Fruit fly (Drosophila melanogaster): ENCODE data around the gene Dnali1.

Gene Dnali1

dm6 chr3R:11849378-11850249 is 43.5 kb downstream of the Dnali1 start (continued):
- peak; percentile 92 for TF ChIP-seq Camta (GFP tag; optimal IDR thresholded peaks at IDR 0.05)
- TF ChIP-seq ci (GFP tag; IDR thresholded peaks at IDR 0.05): peak; percentile 97
- peak; percentile 89 for TF ChIP-seq PHDP (tag; optimal IDR thresholded peaks at IDR 0.05)
- no peak for TF ChIP-seq CG9932 (GFP tag; IDR thresholded peaks at IDR 0.05)
- no peak; the same call in none of the 2 replicates for TF ChIP-seq aop (GFP tag; IDR thresholded peaks at IDR 0.05)
- peak in 1 of 2 experiments; percentile 97 for TF ChIP-seq Hr78 (GFP tag; optimal IDR thresholded peaks at IDR 0.05)
- peak; percentile 37; the same call in 1 of the 2 replicates for TF ChIP-seq CG14014 (GFP tag; IDR thresholded peaks at IDR 0.05)
- TF ChIP-seq dmrt11E (tag; optimal IDR thresholded peaks at IDR 0.05): peak; percentile 85
- TF ChIP-seq CG17186 (GFP tag; optimal IDR thresholded peaks at IDR 0.05): peak; percentile 90
- TF ChIP-seq Sry-β (GFP tag; optimal IDR thresholded peaks at IDR 0.05): peak; percentile 64
- TF ChIP-seq fru (optimal IDR thresholded peaks at IDR 0.05): no peak
- peak; percentile 84 for TF ChIP-seq CG4854 (GFP tag; optimal IDR thresholded peaks at IDR 0.05)
- TF ChIP-seq lbe (GFP tag; optimal IDR thresholded peaks at IDR 0.05): no peak
- no peak for TF ChIP-seq mld (GFP tag; IDR thresholded peaks at IDR 0.05; ENCODE audit: partially characterized antibody)
- TF ChIP-seq BtbVII (GFP tag; optimal IDR thresholded peaks at IDR 0.05): peak; percentile 37
- peak; percentile 93 for TF ChIP-seq CG2678 (tag; optimal IDR thresholded peaks at IDR 0.05)
- TF ChIP-seq pita (GFP tag; optimal IDR thresholded peaks at IDR 0.05): no peak
- peak; percentile 34 for TF ChIP-seq Fer1 (GFP tag; optimal IDR thresholded peaks at IDR 0.05)
- peak; percentile 97 for TF ChIP-seq Blimp-1 (GFP tag; optimal IDR thresholded peaks at IDR 0.05)
- TF ChIP-seq CG5245 (GFP tag; optimal IDR thresholded peaks at IDR 0.05): peak; percentile 89
- peak; percentile 91 for TF ChIP-seq Gsc (GFP tag; IDR thresholded peaks at IDR 0.05)
- peak; percentile 96 for TF ChIP-seq CG2875 (GFP tag; optimal IDR thresholded peaks at IDR 0.05)
- no peak for TF ChIP-seq ato (GFP tag; IDR thresholded peaks at IDR 0.05; ENCODE audit: partially characterized antibody)
- peak; percentile 87 for TF ChIP-seq CG11398 (GFP tag; optimal IDR thresholded peaks at IDR 0.05)
- peak; percentile 19 for TF ChIP-seq Neu2 (GFP tag; optimal IDR thresholded peaks at IDR 0.05; ENCODE audit: borderline replicate concordance)
- TF ChIP-seq danr (GFP tag; IDR thresholded peaks at IDR 0.05): peak; percentile 83
- TF ChIP-seq Sox100B (GFP tag; optimal IDR thresholded peaks at IDR 0.05): peak; percentile 90
- TF ChIP-seq yki (optimal IDR thresholded peaks at IDR 0.05): no peak
- TF ChIP-seq Usf (GFP tag; optimal IDR thresholded peaks at IDR 0.05): peak; percentile 38
- peak; percentile 63 for TF ChIP-seq psq (GFP tag; optimal IDR thresholded peaks at IDR 0.05)
- peak; percentile 82 for TF ChIP-seq kah (GFP tag; optimal IDR thresholded peaks at IDR 0.05)
- peak; percentile 88 for TF ChIP-seq onecut (GFP tag; IDR thresholded peaks at IDR 0.05)
- peak; percentile 31; the same call in 1 of the 3 replicates for TF ChIP-seq CG2889 (GFP tag; IDR thresholded peaks at IDR 0.05)
- no peak for TF ChIP-seq D19B (GFP tag; optimal IDR thresholded peaks at IDR 0.05)
- peak; percentile 74 for TF ChIP-seq Ets97D (GFP tag; optimal IDR thresholded peaks at IDR 0.05)
- TF ChIP-seq ssp (GFP tag; IDR thresholded peaks at IDR 0.05): peak; percentile 86
- peak; percentile 92 for TF ChIP-seq CG6689 (GFP tag; IDR thresholded peaks at IDR 0.05)
- TF ChIP-seq CG7745 (tag; optimal IDR thresholded peaks at IDR 0.05): no peak
- peak; percentile 80 for TF ChIP-seq CG14667 (GFP tag; IDR thresholded peaks at IDR 0.05)
- TF ChIP-seq Mad (GFP tag; optimal IDR thresholded peaks at IDR 0.05): peak; percentile 84
- peak; percentile 86 for TF ChIP-seq NC2α (GFP tag; optimal IDR thresholded peaks at IDR 0.05)
- TF ChIP-seq CG15269 (tag; optimal IDR thresholded peaks at IDR 0.05): peak; percentile 69
- no peak for TF ChIP-seq hbn (GFP tag; IDR thresholded peaks at IDR 0.05; ENCODE audit: partially characterized antibody)
- TF ChIP-seq CG10267 (tag; optimal IDR thresholded peaks at IDR 0.05): peak; percentile 83
- peak; percentile 32 for TF ChIP-seq CG10543 (GFP tag; optimal IDR thresholded peaks at IDR 0.05)
- peak; percentile 92 for TF ChIP-seq CG8089 (GFP tag; optimal IDR thresholded peaks at IDR 0.05)
- TF ChIP-seq TFAM (GFP tag; optimal IDR thresholded peaks at IDR 0.05): peak; percentile 70
- no peak for TF ChIP-seq CG3995 (GFP tag; optimal IDR thresholded peaks at IDR 0.05)
- peak; percentile 81 for TF ChIP-seq Side (GFP tag; optimal IDR thresholded peaks at IDR 0.05)

All from whole organism, embryonic.